Fruit fly (Drosophila melanogaster): ENCODE measurements around the gene Usp12-46.

Gene Usp12-46

dm6 chr3R:22780135-22780534, 29.4 kb downstream of the Usp12-46 start:
- TF ChIP-seq toe (GFP tag; optimal IDR thresholded peaks at IDR 0.05), result no peak
- no peak for TF ChIP-seq CG7101 (tag; optimal IDR thresholded peaks at IDR 0.05)
- TF ChIP-seq ovo (GFP tag; optimal IDR thresholded peaks at IDR 0.05), result no peak
- TF ChIP-seq Mnt (GFP tag; optimal IDR thresholded peaks at IDR 0.05), result no peak
- TF ChIP-seq CG5204 (GFP tag; optimal IDR thresholded peaks at IDR 0.05), result peak; percentile 37
- TF ChIP-seq cic (GFP tag; optimal IDR thresholded peaks at IDR 0.05), result no peak
- peak; percentile 2 for TF ChIP-seq CG12768 (GFP tag; optimal IDR thresholded peaks at IDR 0.05)
- no peak for TF ChIP-seq bab1 (GFP tag; optimal IDR thresholded peaks at IDR 0.05)
- no peak for TF ChIP-seq tj (GFP tag; optimal IDR thresholded peaks at IDR 0.05)
- TF ChIP-seq Crg-1 (GFP tag; optimal IDR thresholded peaks at IDR 0.05), result no peak

- TF ChIP-seq CG5204 (GFP tag; optimal IDR thresholded peaks at IDR 0.05) (peak; percentile 29), kay (GFP tag; ENCODE audit: borderline replicate concordance) (no peak), bab1 (GFP tag; optimal IDR thresholded peaks at IDR 0.05) (peak; percentile 66), cic (GFP tag; optimal IDR thresholded peaks at IDR 0.05) (peak; percentile 91), Clk (GFP tag; optimal IDR thresholded peaks at IDR 0.05) (peak; percentile 85), Hr96 (GFP tag; optimal IDR thresholded peaks at IDR 0.05) (peak; percentile 26), CG1620 (GFP tag; optimal IDR thresholded peaks at IDR 0.05) (peak; percentile 2), tj (GFP tag; optimal IDR thresholded peaks at IDR 0.05) (peak; percentile 66), Crg-1 (GFP tag; optimal IDR thresholded peaks at IDR 0.05) (no peak), CG33017 (tag; optimal IDR thresholded peaks at IDR 0.05) (peak; percentile 79), CG14711 (tag; optimal IDR thresholded peaks at IDR 0.05) (peak; percentile 45), CG7045 (GFP tag; optimal IDR thresholded peaks at IDR 0.05) (peak; percentile 69), ovo (GFP tag; optimal IDR thresholded peaks at IDR 0.05) (peak; percentile 53), pad (GFP tag; optimal IDR thresholded peaks at IDR 0.05) (no peak), CG12768 (GFP tag; optimal IDR thresholded peaks at IDR 0.05) (peak; percentile 80), CG11617 (GFP tag; optimal IDR thresholded peaks at IDR 0.05) (peak; percentile 65), Mnt (GFP tag; optimal IDR thresholded peaks at IDR 0.05) (peak; percentile 61), toe (GFP tag; optimal IDR thresholded peaks at IDR 0.05) (peak; percentile 78), cnc (optimal IDR thresholded peaks at IDR 0.05) (no peak), CG7101 (tag; optimal IDR thresholded peaks at IDR 0.05) (peak; percentile 57)
These were observed 30.7 kb downstream of the Usp12-46 start for dm6 chr3R:22781412-22781811.

DNA sequence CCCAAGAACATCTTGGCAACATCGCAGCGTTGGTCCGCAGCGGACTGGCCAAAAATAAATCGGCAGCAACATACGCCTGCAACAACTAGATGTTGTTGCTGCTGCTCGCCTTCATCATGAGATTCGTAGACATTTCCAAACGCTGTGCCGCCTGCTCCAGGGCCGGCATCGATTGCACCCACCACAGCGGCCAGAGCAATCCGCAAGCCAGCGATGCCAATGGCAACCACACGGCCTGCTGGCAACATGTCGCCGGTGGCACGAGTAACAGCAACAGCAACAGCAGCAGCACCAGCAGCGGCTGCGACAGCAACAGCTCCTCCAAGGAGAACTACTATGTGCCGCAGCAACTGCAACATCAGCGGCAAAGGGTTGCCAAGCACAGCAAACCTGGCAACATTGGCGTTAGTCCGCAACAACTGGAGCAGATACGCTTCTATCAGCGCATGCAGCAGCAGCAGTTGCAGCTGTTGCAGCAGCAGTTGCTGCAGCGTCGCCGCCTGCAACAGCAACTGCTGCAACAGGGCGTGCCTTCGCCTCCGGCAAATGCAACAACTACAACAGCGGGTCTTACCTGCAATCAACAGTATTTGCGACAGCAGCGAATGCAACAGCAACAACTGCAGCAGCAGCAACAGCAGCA, 34.1 kb downstream of the Usp12-46 start:
- TF ChIP-seq Hr96 (GFP tag; optimal IDR thresholded peaks at IDR 0.05) (no peak), Mnt (GFP tag; optimal IDR thresholded peaks at IDR 0.05) (no peak), toe (GFP tag; optimal IDR thresholded peaks at IDR 0.05) (no peak), CG5204 (GFP tag; optimal IDR thresholded peaks at IDR 0.05) (no peak), CG14711 (tag; optimal IDR thresholded peaks at IDR 0.05) (no peak), kay (GFP tag; ENCODE audit: borderline replicate concordance) (no peak), Crg-1 (GFP tag; optimal IDR thresholded peaks at IDR 0.05) (no peak), CG7101 (tag; optimal IDR thresholded peaks at IDR 0.05) (no peak), tj (GFP tag; optimal IDR thresholded peaks at IDR 0.05) (no peak), CG7045 (GFP tag; optimal IDR thresholded peaks at IDR 0.05) (no peak), CG12768 (GFP tag; optimal IDR thresholded peaks at IDR 0.05) (no peak), Clk (GFP tag; optimal IDR thresholded peaks at IDR 0.05) (no peak), CG33017 (tag; optimal IDR thresholded peaks at IDR 0.05) (no peak), pad (GFP tag; optimal IDR thresholded peaks at IDR 0.05) (no peak)

DNA sequence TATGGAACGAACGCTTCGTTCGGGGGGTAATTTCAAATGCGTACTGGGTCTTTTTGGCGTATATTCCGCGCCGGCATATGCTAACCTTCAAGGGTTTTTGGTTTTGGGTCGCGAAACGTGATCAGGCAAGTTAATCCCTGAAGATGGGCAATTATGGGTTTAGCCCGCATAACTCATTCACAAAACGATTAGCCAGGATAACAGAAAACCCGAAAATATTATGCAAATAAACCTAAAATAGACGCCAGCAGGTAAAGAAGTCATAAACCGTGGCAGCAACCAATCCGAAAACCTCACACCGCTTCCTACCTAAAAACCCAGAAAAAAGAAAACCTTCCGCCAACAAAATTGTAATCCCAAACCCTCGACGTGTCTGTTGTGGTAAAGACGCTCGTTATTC, 38.4 kb downstream of the Usp12-46 start:
- no peak for TF ChIP-seq CG7045 (GFP tag; optimal IDR thresholded peaks at IDR 0.05)
- no peak for TF ChIP-seq CG5204 (GFP tag; optimal IDR thresholded peaks at IDR 0.05)
- no peak for TF ChIP-seq cnc (optimal IDR thresholded peaks at IDR 0.05)
- TF ChIP-seq kay (GFP tag; ENCODE audit: borderline replicate concordance), result no peak
- TF ChIP-seq Mnt (GFP tag; optimal IDR thresholded peaks at IDR 0.05), result no peak
- TF ChIP-seq toe (GFP tag; optimal IDR thresholded peaks at IDR 0.05), result no peak
- no peak for TF ChIP-seq pad (GFP tag; optimal IDR thresholded peaks at IDR 0.05)
- no peak for TF ChIP-seq CG1620 (GFP tag; optimal IDR thresholded peaks at IDR 0.05)
- no peak for TF ChIP-seq tj (GFP tag; optimal IDR thresholded peaks at IDR 0.05)
- no peak for TF ChIP-seq Clk (GFP tag; optimal IDR thresholded peaks at IDR 0.05)
- no peak for TF ChIP-seq CG11617 (GFP tag; optimal IDR thresholded peaks at IDR 0.05)
- TF ChIP-seq CG14711 (tag; optimal IDR thresholded peaks at IDR 0.05), result no peak
- no peak for TF ChIP-seq CG33017 (tag; optimal IDR thresholded peaks at IDR 0.05)
- no peak for TF ChIP-seq Crg-1 (GFP tag; optimal IDR thresholded peaks at IDR 0.05)
- no peak for TF ChIP-seq ovo (GFP tag; optimal IDR thresholded peaks at IDR 0.05)
- no peak for TF ChIP-seq Hr96 (GFP tag; optimal IDR thresholded peaks at IDR 0.05)
- TF ChIP-seq bab1 (GFP tag; optimal IDR thresholded peaks at IDR 0.05), result no peak
- no peak for TF ChIP-seq CG7101 (tag; optimal IDR thresholded peaks at IDR 0.05)
- no peak for TF ChIP-seq cic (GFP tag; optimal IDR thresholded peaks at IDR 0.05)
- no peak for TF ChIP-seq CG12768 (GFP tag; optimal IDR thresholded peaks at IDR 0.05)

DNA sequence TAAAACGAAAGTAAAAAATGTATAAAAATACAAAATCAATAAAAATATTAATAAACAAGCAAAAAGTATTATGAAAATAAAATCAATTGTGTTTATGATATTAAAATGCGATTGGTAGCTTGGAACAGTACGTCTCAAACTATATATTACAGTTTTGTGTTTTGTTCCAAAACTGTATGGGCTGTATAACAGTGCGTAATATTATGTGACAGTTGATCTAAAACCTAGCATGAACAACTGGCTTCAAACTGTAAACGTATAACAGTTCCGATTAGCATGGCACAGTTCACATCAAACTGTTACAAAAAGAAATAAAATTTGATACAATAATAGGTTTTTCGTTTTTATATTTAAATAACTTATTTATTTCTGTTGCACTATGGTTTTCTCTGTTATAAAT, 43.3 kb downstream of the Usp12-46 start:
- no peak for TF ChIP-seq ovo (GFP tag; optimal IDR thresholded peaks at IDR 0.05)
- TF ChIP-seq CG7101 (tag; optimal IDR thresholded peaks at IDR 0.05), result no peak
- TF ChIP-seq CG12768 (GFP tag; optimal IDR thresholded peaks at IDR 0.05), result no peak
- no peak for TF ChIP-seq Mnt (GFP tag; optimal IDR thresholded peaks at IDR 0.05)
- TF ChIP-seq pad (GFP tag; optimal IDR thresholded peaks at IDR 0.05), result no peak
- TF ChIP-seq CG1620 (GFP tag; optimal IDR thresholded peaks at IDR 0.05), result no peak
- TF ChIP-seq cnc (optimal IDR thresholded peaks at IDR 0.05), result no peak
- TF ChIP-seq tj (GFP tag; optimal IDR thresholded peaks at IDR 0.05), result no peak
- no peak for TF ChIP-seq Crg-1 (GFP tag; optimal IDR thresholded peaks at IDR 0.05)
- TF ChIP-seq Hr96 (GFP tag; optimal IDR thresholded peaks at IDR 0.05), result no peak
- no peak for TF ChIP-seq CG7045 (GFP tag; optimal IDR thresholded peaks at IDR 0.05)

All from whole organism, adult.